Fruit fly (Drosophila melanogaster): ENCODE results near the gene CG7878.

The CG7878 gene

DNA sequence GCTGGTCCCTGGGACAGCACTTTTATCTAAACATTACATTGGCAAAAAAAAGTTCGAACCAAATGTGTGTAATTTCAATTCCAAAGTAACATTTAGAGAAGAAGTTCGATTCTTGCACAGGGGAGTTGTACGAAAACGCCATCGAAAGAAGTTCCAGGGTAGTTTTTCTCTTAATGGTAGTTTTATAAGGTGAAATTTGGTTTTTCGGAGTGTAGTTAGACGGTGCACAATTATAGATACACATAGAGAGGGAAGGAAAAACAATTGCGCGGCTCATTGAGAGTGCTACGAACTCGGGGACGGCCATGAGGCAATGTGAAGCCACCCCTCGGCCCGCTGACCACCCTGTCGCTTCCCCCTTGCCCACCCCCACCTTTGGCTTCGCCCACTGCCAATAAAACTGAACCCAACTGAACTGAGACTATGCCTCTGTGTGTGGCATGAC is 12.3 kb upstream of the CG7878 start:
- peak; percentile 82 for TF ChIP-seq CG15336 (GFP tag; IDR thresholded peaks at IDR 0.05)
- peak; percentile 86 for TF ChIP-seq eg (GFP tag; IDR thresholded peaks at IDR 0.05)
- no peak for TF ChIP-seq CG11762 (GFP tag; optimal IDR thresholded peaks at IDR 0.05; ENCODE audit: insufficient read depth)
- no peak for TF ChIP-seq Hr38 (GFP tag; optimal IDR thresholded peaks at IDR 0.05)
- no peak for TF ChIP-seq CG3032 (tag; optimal IDR thresholded peaks at IDR 0.05)
- no peak for TF ChIP-seq Sox102F (GFP tag; optimal IDR thresholded peaks at IDR 0.05)
- TF ChIP-seq Sox14 (GFP tag; optimal IDR thresholded peaks at IDR 0.05): peak; percentile 47
- no peak; the same call in 1 of the 2 replicates for TF ChIP-seq CG11294 (GFP tag; IDR thresholded peaks at IDR 0.05)
- TF ChIP-seq CG8119 (GFP tag; IDR thresholded peaks at IDR 0.05): peak; percentile 82
- TF ChIP-seq dsx (GFP tag; optimal IDR thresholded peaks at IDR 0.05; ENCODE audit: poor library complexity, severe bottlenecking): no peak
- TF ChIP-seq Eip75B (GFP tag; optimal IDR thresholded peaks at IDR 0.05): peak; percentile 46
- TF ChIP-seq CG6276 (GFP tag; optimal IDR thresholded peaks at IDR 0.05): peak; percentile 64
- TF ChIP-seq fd85E (GFP tag; optimal IDR thresholded peaks at IDR 0.05): no peak
- TF ChIP-seq Eip78C (GFP tag): peak; percentile 81
- peak; percentile 53 for TF ChIP-seq achi (GFP tag; optimal IDR thresholded peaks at IDR 0.05)
- peak; percentile 9 for TF ChIP-seq esn (GFP tag; optimal IDR thresholded peaks at IDR 0.05)
- no peak for TF ChIP-seq CG34406 (GFP tag; optimal IDR thresholded peaks at IDR 0.05)
- no peak for TF ChIP-seq Blimp-1 (GFP tag; optimal IDR thresholded peaks at IDR 0.05)
- TF ChIP-seq cyc (GFP tag; optimal IDR thresholded peaks at IDR 0.05): no peak
- TF ChIP-seq CG7368 (GFP tag; optimal IDR thresholded peaks at IDR 0.05): peak; percentile 11
- TF ChIP-seq Smox (GFP tag; optimal IDR thresholded peaks at IDR 0.05): peak; percentile 1
- no peak for TF ChIP-seq vri (GFP tag; optimal IDR thresholded peaks at IDR 0.05)
- peak; percentile 17 for TF ChIP-seq acj6 (GFP tag; optimal IDR thresholded peaks at IDR 0.05)
- peak in 1 of 2 experiments; percentile 48 for TF ChIP-seq salr (GFP tag; optimal IDR thresholded peaks at IDR 0.05)
- no peak for TF ChIP-seq CG1621 (tag; optimal IDR thresholded peaks at IDR 0.05)
- peak; percentile 5 for TF ChIP-seq CG6792 (GFP tag; optimal IDR thresholded peaks at IDR 0.05)
- no peak for TF ChIP-seq CG16779 (tag; optimal IDR thresholded peaks at IDR 0.05)
- peak; percentile 46 for TF ChIP-seq OdsH (GFP tag; optimal IDR thresholded peaks at IDR 0.05)
- no peak for TF ChIP-seq fd59A (GFP tag; optimal IDR thresholded peaks at IDR 0.05)
- no peak for TF ChIP-seq ss (GFP tag; optimal IDR thresholded peaks at IDR 0.05)
- TF ChIP-seq CG11902 (GFP tag; optimal IDR thresholded peaks at IDR 0.05): no peak
- TF ChIP-seq CG6808 (GFP tag; optimal IDR thresholded peaks at IDR 0.05): no peak
- TF ChIP-seq lz (GFP tag; optimal IDR thresholded peaks at IDR 0.05): peak; percentile 3
- peak; percentile 26 for TF ChIP-seq Ets96B (tag; optimal IDR thresholded peaks at IDR 0.05)
- peak; percentile 46 for TF ChIP-seq dac (GFP tag; optimal IDR thresholded peaks at IDR 0.05)
- no peak for TF ChIP-seq CG10669 (GFP tag; optimal IDR thresholded peaks at IDR 0.05)
- no peak for TF ChIP-seq CG9139 (GFP tag; optimal IDR thresholded peaks at IDR 0.05)
- no peak for TF ChIP-seq CG6854 (GFP tag; optimal IDR thresholded peaks at IDR 0.05)
- peak; percentile 69 for TF ChIP-seq Lpt (GFP tag; optimal IDR thresholded peaks at IDR 0.05)
- no peak for TF ChIP-seq CG8632 (GFP tag; optimal IDR thresholded peaks at IDR 0.05)
- TF ChIP-seq fkh (GFP tag; optimal IDR thresholded peaks at IDR 0.05): no peak
- peak; percentile 6 for TF ChIP-seq CG31627 (GFP tag; optimal IDR thresholded peaks at IDR 0.05)
- peak; percentile 67 for TF ChIP-seq Gug (GFP tag; IDR thresholded peaks at IDR 0.05)
- TF ChIP-seq pdm3 (GFP tag; optimal IDR thresholded peaks at IDR 0.05): peak; percentile 57
- TF ChIP-seq Ets21C (GFP tag; optimal IDR thresholded peaks at IDR 0.05): no peak
- TF ChIP-seq CG4318 (GFP tag; optimal IDR thresholded peaks at IDR 0.05): peak; percentile 54
- no peak for TF ChIP-seq CG8319 (GFP tag; optimal IDR thresholded peaks at IDR 0.05)
- TF ChIP-seq CG10631 (GFP tag; optimal IDR thresholded peaks at IDR 0.05): peak; percentile 44
- peak; percentile 60 for TF ChIP-seq net (GFP tag; optimal IDR thresholded peaks at IDR 0.05)
- no peak for TF ChIP-seq Met (GFP tag; optimal IDR thresholded peaks at IDR 0.05)
- peak; percentile 85 for TF ChIP-seq Hr4 (GFP tag; optimal IDR thresholded peaks at IDR 0.05)
- TF ChIP-seq topi (GFP tag; optimal IDR thresholded peaks at IDR 0.05): no peak
